Fruit fly (Drosophila melanogaster): ENCODE measurements around the gene Nca.

Gene Nca

dm6 chr3L:19991714-19992231 lies at the start of gene Nca, which contains the start of gene CG7646:
Gene Nca, plus strand, starts transcription at chr3L:19991887.
Gene CG7646, plus strand, starts transcription at chr3L:19991887.
- TF ChIP-seq insv (optimal IDR thresholded peaks at IDR 0.05) (no peak), Myc (optimal IDR thresholded peaks at IDR 0.05) (no peak), ttk (optimal IDR thresholded peaks at IDR 0.05) (no peak), h (optimal IDR thresholded peaks at IDR 0.05) (no peak), psq (optimal IDR thresholded peaks at IDR 0.05) (no peak), Sin3A (optimal IDR thresholded peaks at IDR 0.05) (no peak)

dm6 chr3L:19945469-19945868 lies 46.2 kb upstream of the Nca start:
- TF ChIP-seq insv (optimal IDR thresholded peaks at IDR 0.05) (no peak), Myc (optimal IDR thresholded peaks at IDR 0.05) (no peak), Sin3A (optimal IDR thresholded peaks at IDR 0.05) (no peak), psq (optimal IDR thresholded peaks at IDR 0.05) (no peak), h (optimal IDR thresholded peaks at IDR 0.05) (no peak), ttk (optimal IDR thresholded peaks at IDR 0.05) (no peak)

DNA sequence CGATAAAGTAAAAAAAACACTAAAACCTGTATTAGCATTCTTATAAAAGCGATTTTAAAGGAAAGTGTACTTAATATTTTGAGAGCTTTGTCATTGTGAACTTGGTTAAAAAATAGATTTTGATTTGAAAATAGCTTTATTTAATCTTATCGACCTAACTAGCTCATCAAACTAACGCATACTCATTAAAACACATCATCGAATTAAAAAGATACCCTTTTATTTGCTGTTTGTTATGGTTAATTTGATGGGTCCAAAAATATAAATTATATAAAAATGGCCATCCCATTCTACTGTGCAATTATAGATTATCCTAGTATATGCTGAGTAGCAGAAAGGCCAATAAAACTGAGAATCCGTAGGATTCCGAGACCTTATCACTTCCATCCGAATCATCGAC lies 40.7 kb upstream of the Nca start, which contains the start of gene CG32219:
Gene CG32219, minus strand, starts transcription at position 101 of the 400 bp plus-strand sequence.
- no peak for TF ChIP-seq psq (optimal IDR thresholded peaks at IDR 0.05)

dm6 chr3L:19951868-19952267 lies 39.8 kb upstream of the Nca start, which contains the start of gene CG34258:
Gene CG34258, minus strand, starts transcription at chr3L:19951968.
- no peak for TF ChIP-seq insv (optimal IDR thresholded peaks at IDR 0.05)
- TF ChIP-seq ttk (optimal IDR thresholded peaks at IDR 0.05), result no peak
- TF ChIP-seq Sin3A (optimal IDR thresholded peaks at IDR 0.05), result no peak
- no peak for TF ChIP-seq h (optimal IDR thresholded peaks at IDR 0.05)
- TF ChIP-seq Myc (optimal IDR thresholded peaks at IDR 0.05), result no peak
- TF ChIP-seq psq (optimal IDR thresholded peaks at IDR 0.05), result no peak

dm6 chr3L:19952690-19953089 lies 39.0 kb upstream of the Nca start, which contains the start of gene CG33710:
Gene CG33710, minus strand, starts transcription at chr3L:19952790.
- TF ChIP-seq ttk (optimal IDR thresholded peaks at IDR 0.05), result no peak
- no peak for TF ChIP-seq Sin3A (optimal IDR thresholded peaks at IDR 0.05)
- TF ChIP-seq insv (optimal IDR thresholded peaks at IDR 0.05), result no peak
- no peak for TF ChIP-seq psq (optimal IDR thresholded peaks at IDR 0.05)
- no peak for TF ChIP-seq h (optimal IDR thresholded peaks at IDR 0.05)
- no peak for TF ChIP-seq Myc (optimal IDR thresholded peaks at IDR 0.05)

DNA sequence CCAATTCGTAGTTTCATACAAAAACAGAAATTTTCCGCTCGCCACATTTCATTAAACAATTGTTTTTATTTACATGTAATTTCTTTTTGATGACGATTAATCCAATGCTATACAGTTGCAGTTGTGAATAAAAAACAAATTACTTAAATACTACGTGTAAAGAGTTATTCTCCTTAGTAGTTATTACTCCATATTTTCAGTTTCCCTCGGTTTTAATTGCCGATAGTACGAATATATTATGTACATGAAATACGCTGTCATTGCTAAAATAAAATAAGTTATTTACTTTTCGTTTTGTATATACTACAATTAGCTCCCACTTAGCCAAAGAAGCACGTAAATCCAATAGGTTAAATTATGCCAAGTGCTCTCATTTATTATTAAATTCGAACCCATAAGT lies 38.1 kb upstream of the Nca start, which contains the start of gene CG42655:
Gene CG42655, minus strand, starts transcription at position 101 of the 400 bp plus-strand sequence.
- TF ChIP-seq h (optimal IDR thresholded peaks at IDR 0.05) (no peak), Myc (optimal IDR thresholded peaks at IDR 0.05) (no peak), ttk (optimal IDR thresholded peaks at IDR 0.05) (no peak)

dm6 chr3L:19954426-19954825 lies 37.3 kb upstream of the Nca start, which contains the start of gene CG42654:
Gene CG42654, minus strand, starts transcription at chr3L:19954526.
- TF ChIP-seq psq (optimal IDR thresholded peaks at IDR 0.05), result no peak
- TF ChIP-seq ttk (optimal IDR thresholded peaks at IDR 0.05), result no peak
- no peak for TF ChIP-seq Myc (optimal IDR thresholded peaks at IDR 0.05)
- TF ChIP-seq h (optimal IDR thresholded peaks at IDR 0.05), result no peak
- TF ChIP-seq Sin3A (optimal IDR thresholded peaks at IDR 0.05), result no peak
- no peak for TF ChIP-seq insv (optimal IDR thresholded peaks at IDR 0.05)

dm6 chr3L:19955699-19956098 lies 36.0 kb upstream of the Nca start, which contains the start of gene CG42263:
Gene CG42263, minus strand, starts transcription at chr3L:19955799.
- TF ChIP-seq psq (optimal IDR thresholded peaks at IDR 0.05), result no peak
- TF ChIP-seq Sin3A (optimal IDR thresholded peaks at IDR 0.05), result no peak
- no peak for TF ChIP-seq Myc (optimal IDR thresholded peaks at IDR 0.05)
- TF ChIP-seq insv (optimal IDR thresholded peaks at IDR 0.05), result no peak
- TF ChIP-seq h (optimal IDR thresholded peaks at IDR 0.05), result no peak
- no peak for TF ChIP-seq ttk (optimal IDR thresholded peaks at IDR 0.05)

DNA sequence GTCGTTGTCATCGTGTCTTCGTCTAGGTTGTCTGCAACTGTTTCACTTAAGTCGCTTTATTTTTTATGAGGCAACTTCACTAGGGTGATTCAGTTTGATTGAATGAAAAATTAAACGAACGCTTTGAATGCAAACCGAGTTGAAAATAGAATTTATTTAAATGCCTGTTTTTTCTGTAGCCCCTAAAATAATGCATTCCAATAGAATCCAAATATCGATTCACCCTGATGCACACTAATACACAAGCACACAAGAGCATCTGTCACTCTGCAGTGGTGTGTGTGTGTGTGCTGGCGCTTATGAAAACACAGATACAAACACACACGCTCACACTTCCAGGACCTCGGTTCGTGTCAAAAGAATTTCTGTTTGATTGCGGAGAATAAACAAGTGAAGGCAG lies 29.9 kb upstream of the Nca start:
- TF ChIP-seq h (optimal IDR thresholded peaks at IDR 0.05) (no peak), psq (optimal IDR thresholded peaks at IDR 0.05) (no peak), ttk (optimal IDR thresholded peaks at IDR 0.05) (no peak), Sin3A (optimal IDR thresholded peaks at IDR 0.05) (no peak), Myc (optimal IDR thresholded peaks at IDR 0.05) (no peak), insv (optimal IDR thresholded peaks at IDR 0.05) (no peak)

DNA sequence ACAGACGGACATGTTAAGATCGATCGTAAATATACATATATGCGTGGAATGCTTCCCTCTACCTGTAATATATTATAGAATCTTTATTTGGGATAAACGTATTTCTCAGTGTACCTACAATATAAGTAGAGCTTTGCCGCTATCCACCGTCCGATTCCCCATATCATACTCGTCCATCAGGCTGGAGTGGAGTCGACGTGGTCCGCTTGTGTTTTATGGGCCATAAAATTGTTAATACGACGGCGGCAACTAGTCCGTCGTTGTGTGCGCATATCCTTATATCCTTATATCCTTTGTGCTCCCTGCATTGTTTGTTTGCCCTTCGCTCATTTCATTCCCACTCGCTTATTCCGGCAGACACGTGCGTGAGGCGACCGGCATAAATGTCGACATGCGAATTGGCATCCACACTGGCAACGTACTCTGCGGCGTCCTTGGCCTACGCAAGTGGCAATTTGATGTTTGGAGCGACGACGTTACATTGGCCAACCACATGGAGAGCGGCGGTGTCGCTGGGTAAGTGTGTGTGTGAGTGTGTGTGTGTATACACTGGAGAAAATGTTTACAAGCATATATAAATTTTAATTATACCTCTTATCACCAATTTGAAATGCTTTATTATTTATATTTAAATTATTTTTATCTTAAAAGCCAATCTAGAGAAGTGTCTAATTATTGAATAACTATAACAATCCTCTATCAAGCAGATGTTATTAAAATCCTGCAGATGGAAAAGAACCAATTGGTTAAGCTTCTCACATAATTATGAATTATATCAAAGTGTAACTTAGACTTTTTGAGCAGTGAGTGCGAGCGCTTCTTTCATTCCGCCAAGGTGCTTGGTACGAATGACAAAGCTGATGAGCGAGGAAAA lies 22.7 kb upstream of the Nca start:
- TF ChIP-seq h (optimal IDR thresholded peaks at IDR 0.05) (no peak), psq (optimal IDR thresholded peaks at IDR 0.05) (no peak), Myc (optimal IDR thresholded peaks at IDR 0.05) (no peak), insv (optimal IDR thresholded peaks at IDR 0.05) (no peak), ttk (optimal IDR thresholded peaks at IDR 0.05) (no peak), Sin3A (optimal IDR thresholded peaks at IDR 0.05) (no peak)

DNA sequence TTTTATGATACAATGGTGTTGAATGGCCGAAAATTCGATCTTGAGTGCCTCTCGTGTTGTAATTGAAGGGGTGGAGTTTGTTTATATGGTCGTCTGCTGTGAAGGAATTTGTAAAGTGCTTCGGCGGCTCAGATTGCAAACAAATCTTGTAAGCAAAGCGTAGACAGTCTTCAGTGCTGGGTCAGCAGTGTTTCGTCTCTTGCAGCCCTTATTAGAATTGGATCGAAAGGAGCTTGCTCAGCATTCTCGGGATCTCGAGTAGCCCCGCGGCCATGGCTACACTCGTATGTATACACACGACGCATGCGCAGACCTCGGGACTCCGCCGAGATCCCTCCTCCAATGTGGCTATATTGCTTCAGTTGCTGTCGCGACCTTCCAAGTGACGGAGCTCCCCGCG lies 13.6 kb upstream of the Nca start:
- TF ChIP-seq insv (optimal IDR thresholded peaks at IDR 0.05) (no peak), ttk (optimal IDR thresholded peaks at IDR 0.05) (no peak), h (optimal IDR thresholded peaks at IDR 0.05) (no peak), Myc (optimal IDR thresholded peaks at IDR 0.05) (no peak), psq (optimal IDR thresholded peaks at IDR 0.05) (no peak), Sin3A (optimal IDR thresholded peaks at IDR 0.05) (no peak)

dm6 chr3L:19979592-19979991 lies 12.1 kb upstream of the Nca start, which contains the start of gene CG14182:
Gene CG14182, minus strand, starts transcription at chr3L:19979812.
- no peak for TF ChIP-seq Sin3A (optimal IDR thresholded peaks at IDR 0.05)
- TF ChIP-seq ttk (optimal IDR thresholded peaks at IDR 0.05), result no peak
- TF ChIP-seq psq (optimal IDR thresholded peaks at IDR 0.05), result no peak
- TF ChIP-seq Myc (optimal IDR thresholded peaks at IDR 0.05), result no peak
- no peak for TF ChIP-seq insv (optimal IDR thresholded peaks at IDR 0.05)
- TF ChIP-seq h (optimal IDR thresholded peaks at IDR 0.05), result no peak

All from Kc167 (cell line).